Fruit fly (Drosophila melanogaster) whole organism, embryonic: ENCODE results near the gene jim.

Experiments used
- CG11085 ChIP-seq: fragments of 200-800 bp; sonication (Bioruptor generic); IDR thresholded peaks from 2 replicates; pipeline ENCODE4 v1.3.6; 2022; ENCODE audit warnings: missing biosample characterization, missing genetic modification characterization
- CG11695 ChIP-seq: fragments of 200-800 bp; sonication (Bioruptor generic); IDR thresholded peaks from 3 replicates; pipeline ENCODE4 v1.3.6; 2022; ENCODE audit warnings: missing biosample characterization, missing genetic modification characterization
- CG11696 ChIP-seq: fragments of 200-800 bp; sonication (Bioruptor generic); IDR thresholded peaks from 2 replicates; pipeline ENCODE4 v1.3.6; 2022; ENCODE audit warnings: missing biosample characterization, missing genetic modification characterization
- CG11723 ChIP-seq: fragments of 200-800 bp; sonication (Bioruptor generic); optimal IDR thresholded peaks from 2 replicates; lab custom pipeline; 2017; ENCODE audit warnings: missing biosample characterization, mild to moderate bottlenecking, missing genetic modification characterization
- CG12236 ChIP-seq: fragments of 200-800 bp; sonication (Bioruptor generic); optimal IDR thresholded peaks from 2 replicates; lab custom pipeline; 2016; ENCODE audit warnings: missing biosample characterization, missing genetic modification characterization
- CG14710 ChIP-seq: fragments of 200-800 bp; sonication (Bioruptor generic); optimal IDR thresholded peaks from 3 replicates; lab custom pipeline; 2019; ENCODE audit warnings: missing biosample characterization, mild to moderate bottlenecking, missing genetic modification characterization, moderate library complexity
- CG15269 ChIP-seq: fragments of 200-800 bp; sonication (Bioruptor generic); optimal IDR thresholded peaks from 2 replicates; lab custom pipeline; 2018; ENCODE audit warnings: missing biosample characterization, mild to moderate bottlenecking, missing genetic modification characterization, moderate library complexity
- CG15479 ChIP-seq: fragments of 200-800 bp; sonication (Bioruptor generic); optimal IDR thresholded peaks from 3 replicates; lab custom pipeline; 2019; ENCODE audit warnings: missing biosample characterization, mild to moderate bottlenecking, missing genetic modification characterization, moderate library complexity
- CG17829 ChIP-seq: fragments of 200-800 bp; optimal IDR thresholded peaks from 2 replicates; lab custom pipeline; 2019; ENCODE audit warnings: missing biosample characterization, mild to moderate bottlenecking, missing genetic modification characterization, moderate library complexity
- CG18011 ChIP-seq: fragments of 200-800 bp; sonication (Bioruptor generic); optimal IDR thresholded peaks from 2 replicates; lab custom pipeline; 2017; ENCODE audit warnings: missing biosample characterization, missing genetic modification characterization, mild to moderate bottlenecking, moderate library complexity, missing genotype
- CG18262 ChIP-seq: fragments of 200-800 bp; optimal IDR thresholded peaks from 3 replicates; lab custom pipeline; 2019; ENCODE audit warnings: missing biosample characterization, mild to moderate bottlenecking, missing genetic modification characterization, moderate library complexity
- CG2116 ChIP-seq: fragments of 200-800 bp; sonication (Bioruptor generic); optimal IDR thresholded peaks from 3 replicates; lab custom pipeline; 2018; ENCODE audit warnings: missing biosample characterization, mild to moderate bottlenecking, missing genetic modification characterization
- CG2129 ChIP-seq: fragments of 200-800 bp; sonication (Bioruptor generic); IDR thresholded peaks from 2 replicates; pipeline ENCODE4 v1.3.6; 2022; ENCODE audit warnings: missing biosample characterization, missing genetic modification characterization; ENCODE audit not compliant: partially characterized antibody
- CG2202 ChIP-seq: fragments of 200-800 bp; sonication (Bioruptor generic); optimal IDR thresholded peaks from 2 replicates; lab custom pipeline; 2018; ENCODE audit warnings: missing biosample characterization, mild to moderate bottlenecking, missing genetic modification characterization
- CG3281 ChIP-seq: fragments of 200-800 bp; sonication (Bioruptor generic); optimal IDR thresholded peaks from 3 replicates; lab custom pipeline; 2017; ENCODE audit warnings: missing biosample characterization, mild to moderate bottlenecking, missing genetic modification characterization
- CG4854 ChIP-seq: fragments of 200-800 bp; sonication (Bioruptor generic); optimal IDR thresholded peaks from 2 replicates; lab custom pipeline; 2016; ENCODE audit warnings: missing biosample characterization, missing genetic modification characterization, inconsistent platforms
- CG5245 ChIP-seq: fragments of 200-800 bp; sonication (Bioruptor generic); optimal IDR thresholded peaks from 3 replicates; lab custom pipeline; 2016; ENCODE audit warnings: missing biosample characterization, missing genetic modification characterization
- CG6813 ChIP-seq: fragments of 200-800 bp; sonication (Bioruptor generic); optimal IDR thresholded peaks from 2 replicates; lab custom pipeline; 2017; ENCODE audit warnings: missing biosample characterization, missing genetic modification characterization, mild to moderate bottlenecking, moderate library complexity, missing genetic modification reagents
- CG8388 ChIP-seq: fragments of 200-800 bp; sonication (Bioruptor generic); optimal IDR thresholded peaks from 2 replicates; lab custom pipeline; 2019; ENCODE audit warnings: missing biosample characterization, mild to moderate bottlenecking, missing genetic modification characterization, moderate library complexity
- CrebB ChIP-seq: fragments of 200-800 bp; sonication (Bioruptor generic); optimal IDR thresholded peaks from 3 replicates; lab custom pipeline; 2018; ENCODE audit warnings: missing biosample characterization, mild to moderate bottlenecking, missing genetic modification characterization
- Dad ChIP-seq: fragments of 200-800 bp; sonication (Bioruptor generic); optimal IDR thresholded peaks from 3 replicates; lab custom pipeline; 2016; ENCODE audit warnings: missing biosample characterization, missing genetic modification characterization
- Ets97D ChIP-seq: fragments of 200-800 bp; sonication (Bioruptor generic); optimal IDR thresholded peaks from 3 replicates; lab custom pipeline; 2016; ENCODE audit warnings: missing biosample characterization, missing genetic modification characterization
- MBD-R2 ChIP-seq: fragments of 200-800 bp; sonication (Bioruptor generic); IDR thresholded peaks from 2 replicates; pipeline ENCODE4 v1.3.6; 2022; ENCODE audit warnings: missing biosample characterization, missing genetic modification characterization
- Mad ChIP-seq: fragments of 200-800 bp; sonication (Bioruptor generic); optimal IDR thresholded peaks from 2 replicates; lab custom pipeline; 2016; ENCODE audit warnings: missing biosample characterization, missing genetic modification characterization
- Nf-YB ChIP-seq: fragments of 200-800 bp; sonication (Bioruptor generic); optimal IDR thresholded peaks from 3 replicates; lab custom pipeline; 2019; ENCODE audit warnings: missing biosample characterization, mild to moderate bottlenecking, missing genetic modification characterization, moderate library complexity
- Oaz ChIP-seq: fragments of 200-800 bp; sonication (Bioruptor generic); IDR thresholded peaks from 2 replicates; pipeline ENCODE4 v1.3.6; 2022; ENCODE audit warnings: missing biosample characterization, missing genetic modification characterization
- Poxn ChIP-seq: fragments of 200-800 bp; sonication (Bioruptor generic); IDR thresholded peaks from 2 replicates; pipeline ENCODE4 v1.3.6; 2022; ENCODE audit warnings: missing biosample characterization, missing genetic modification characterization
- Stat92E ChIP-seq, 3 experiments: fragments of >200 bp in 2 of 3; fragments of 200-800 bp in 1 of 3; sonication (Bioruptor generic) in 1 of 3; optimal IDR thresholded peaks; 2 replicates each; lab custom pipeline; 2017 to 2019; ENCODE audit warnings: missing biosample characterization in 3 of 3, missing genetic modification characterization in 3 of 3, mild to moderate bottlenecking in 1 of 3, moderate library complexity in 1 of 3
- amos ChIP-seq: fragments of 200-800 bp; sonication (Bioruptor generic); IDR thresholded peaks from 2 replicates; pipeline ENCODE4 v1.3.6; 2022; ENCODE audit warnings: missing biosample characterization, missing genetic modification characterization; ENCODE audit not compliant: partially characterized antibody
- ap ChIP-seq: fragments of 200-800 bp; sonication (Bioruptor generic); IDR thresholded peaks from 2 replicates; pipeline ENCODE4 v1.3.6; 2022; ENCODE audit warnings: missing biosample characterization, missing genetic modification characterization
- dmrt99B ChIP-seq: fragments of 200-800 bp; sonication (Bioruptor generic); optimal IDR thresholded peaks from 2 replicates; lab custom pipeline; 2018; ENCODE audit warnings: missing biosample characterization, mild to moderate bottlenecking, missing genetic modification characterization, moderate library complexity
- gcm2 ChIP-seq: fragments of 200-800 bp; sonication (Bioruptor generic); optimal IDR thresholded peaks from 2 replicates; lab custom pipeline; 2016; ENCODE audit warnings: missing biosample characterization, missing genetic modification characterization
- ham ChIP-seq: fragments of 200-800 bp; sonication (Bioruptor generic); IDR thresholded peaks from 2 replicates; pipeline ENCODE4 v1.3.6; 2022; ENCODE audit warnings: missing biosample characterization, missing genetic modification characterization
- hb ChIP-seq: fragments of 200-800 bp; sonication (Bioruptor generic); IDR thresholded peaks from 3 replicates; pipeline ENCODE4 v1.3.6; 2022; ENCODE audit warnings: missing biosample characterization, missing genetic modification characterization; ENCODE audit not compliant: partially characterized antibody
- her ChIP-seq: fragments of 200-800 bp; sonication (Bioruptor generic); optimal IDR thresholded peaks from 2 replicates; lab custom pipeline; 2016; ENCODE audit warnings: missing biosample characterization, missing genetic modification characterization
- klu ChIP-seq: fragments of 200-800 bp; sonication (Bioruptor generic); IDR thresholded peaks from 2 replicates; pipeline ENCODE4 v1.3.6; 2022; ENCODE audit warnings: missing biosample characterization, missing genetic modification characterization
- kni ChIP-seq: fragments of 200-800 bp; sonication (Bioruptor generic); optimal IDR thresholded peaks from 3 replicates; lab custom pipeline; 2017; ENCODE audit warnings: mild to moderate bottlenecking, missing biosample characterization, missing genetic modification reagents, missing genetic modification characterization
- lmd ChIP-seq: fragments of 200-800 bp; sonication (Bioruptor generic); IDR thresholded peaks from 2 replicates; pipeline ENCODE4 v1.3.6; 2022; ENCODE audit warnings: missing biosample characterization, missing genetic modification characterization
- lola ChIP-seq, 3 experiments: fragments of >200 bp in 2 of 3; fragments of 200-800 bp in 1 of 3; sonication (Bioruptor generic) in 1 of 3; optimal IDR thresholded peaks; 2 replicates each; lab custom pipeline; 2017 to 2019; ENCODE audit warnings: missing biosample characterization in 3 of 3, missing genetic modification characterization in 3 of 3, mild to moderate bottlenecking in 1 of 3, moderate library complexity in 1 of 3
- p53 ChIP-seq: fragments of 200-800 bp; sonication (Bioruptor generic); optimal IDR thresholded peaks from 2 replicates; lab custom pipeline; 2016; ENCODE audit warnings: missing biosample characterization, missing genetic modification characterization
- schlank ChIP-seq: fragments of 200-800 bp; sonication (Bioruptor generic); optimal IDR thresholded peaks from 2 replicates; lab custom pipeline; 2018; ENCODE audit warnings: missing biosample characterization, mild to moderate bottlenecking, missing genetic modification characterization
- so ChIP-seq: fragments of 200-800 bp; sonication (Bioruptor generic); IDR thresholded peaks from 3 replicates; pipeline ENCODE4 v1.3.6; 2022; ENCODE audit warnings: missing biosample characterization, missing genetic modification characterization
- tgo ChIP-seq: fragments of 200-800 bp; sonication (Bioruptor generic); IDR thresholded peaks from 3 replicates; pipeline ENCODE4 v1.3.6; 2022; ENCODE audit warnings: missing biosample characterization, missing genetic modification characterization
- trem ChIP-seq: fragments of 200-800 bp; optimal IDR thresholded peaks from 3 replicates; lab custom pipeline; 2019; ENCODE audit warnings: missing biosample characterization, mild to moderate bottlenecking, missing genetic modification characterization, moderate library complexity
- tup ChIP-seq: fragments of 200-800 bp; sonication (Bioruptor generic); optimal IDR thresholded peaks from 2 replicates; lab custom pipeline; 2016; ENCODE audit warnings: missing biosample characterization, mild to moderate bottlenecking, missing genetic modification characterization, moderate library complexity
- unc-4 ChIP-seq: fragments of 200-800 bp; sonication (Bioruptor generic); IDR thresholded peaks from 2 replicates; pipeline ENCODE4 v1.3.6; 2022; ENCODE audit warnings: missing biosample characterization, missing genetic modification characterization; ENCODE audit not compliant: partially characterized antibody
- wdn ChIP-seq: fragments of 200-800 bp; sonication (Bioruptor generic); IDR thresholded peaks from 2 replicates; pipeline ENCODE4 v1.3.6; 2022; ENCODE audit warnings: missing biosample characterization, missing genetic modification characterization

jim gene

dm6 chr3L:22741389-22742120 is 93.4 kb downstream of the jim start, which contains the start of gene CG7369 (continued):
- TF ChIP-seq CG18262, result peak; percentile 81
- peak; percentile 41; the same call in 1 of the 2 replicates for TF ChIP-seq Oaz (GFP tag; lab: Robert Waterston, UW)
- peak; percentile 60 for TF ChIP-seq MBD-R2 (GFP tag; lab: Robert Waterston, UW)
- TF ChIP-seq CG14710 (tag; lab: Kevin White, UChicago), result peak; percentile 87
- TF ChIP-seq klu, result peak; percentile 64; the same call in 1 of the 2 replicates
- TF ChIP-seq her (GFP tag; lab: Kevin White, UChicago), result peak; percentile 80
- TF ChIP-seq CG2116 (GFP tag; lab: Kevin White, UChicago), result peak; percentile 93
- TF ChIP-seq lmd (GFP tag; lab: Robert Waterston, UW), result no peak; the same call in none of the 2 replicates
- peak; percentile 81 for TF ChIP-seq CG17829 (tag; lab: Kevin White, UChicago)
- TF ChIP-seq amos (GFP tag; lab: Robert Waterston, UW), result peak; percentile 63
- peak; percentile 80 for TF ChIP-seq Mad
- TF ChIP-seq tgo (GFP tag; lab: Robert Waterston, UW), result peak; percentile 71
- TF ChIP-seq CG6813 (GFP tag; lab: Kevin White, UChicago), result no peak
- peak; percentile 44; the same call in 2 of the 3 replicates for TF ChIP-seq hb (GFP tag; lab: Robert Waterston, UW)
- peak; percentile 1 for TF ChIP-seq CrebB (tag; lab: Kevin White, UChicago)
- TF ChIP-seq CG4854 (GFP tag; lab: Kevin White, UChicago), result peak; percentile 67
- peak; percentile 83 for TF ChIP-seq CG11723
- peak; percentile 70 for TF ChIP-seq gcm2
- peak; percentile 83 for TF ChIP-seq unc-4 (GFP tag; lab: Robert Waterston, UW)
- peak; percentile 27 for TF ChIP-seq CG2202 (tag; lab: Kevin White, UChicago)
- peak; percentile 41 for TF ChIP-seq CG8388 (GFP tag; lab: Kevin White, UChicago)
- peak; percentile 76 for TF ChIP-seq dmrt99B (tag; lab: Kevin White, UChicago)
- peak; percentile 16 for TF ChIP-seq CG12236
- TF ChIP-seq CG11696 (GFP tag; lab: Robert Waterston, UW), result 0 out of 2 replicates have a peak, but pooled peaks have one; percentile 45
- TF ChIP-seq CG11695 (GFP tag; lab: Robert Waterston, UW), result peak; percentile 75
- TF ChIP-seq schlank, result peak; percentile 61
- TF ChIP-seq CG15269 (tag; lab: Kevin White, UChicago), result peak; percentile 79
- peak; percentile 64 for TF ChIP-seq CG15479 (GFP tag; lab: Kevin White, UChicago)
- TF ChIP-seq CG2129 (GFP tag; lab: Robert Waterston, UW), result peak; percentile 76
- TF ChIP-seq Nf-YB (GFP tag; lab: Kevin White, UChicago), result peak; percentile 32
- TF ChIP-seq tup (GFP tag; lab: Kevin White, UChicago), result peak; percentile 83
- TF ChIP-seq Dad (GFP tag; lab: Kevin White, UChicago), result peak; percentile 80
- peak; percentile 64 for TF ChIP-seq kni (GFP tag; lab: Kevin White, UChicago)
- peak; percentile 54; the same call in 1 of the 2 replicates for TF ChIP-seq ham (GFP tag; lab: Robert Waterston, UW)
- TF ChIP-seq ap (GFP tag; lab: Robert Waterston, UW), result peak; percentile 47
- peak; percentile 78 for TF ChIP-seq CG5245 (GFP tag; lab: Kevin White, UChicago)
- TF ChIP-seq Ets97D (GFP tag; lab: Kevin White, UChicago), result peak; percentile 92
- TF ChIP-seq so (GFP tag; lab: Robert Waterston, UW), result peak; percentile 54; the same call in 1 of the 3 replicates
- TF ChIP-seq wdn, result peak; percentile 78; the same call in 1 of the 2 replicates
- TF ChIP-seq Stat92E (GFP tag; optimal IDR thresholded peaks at IDR 0.05; lab: Kevin White, UChicago), result no peak
- peak; percentile 95 for TF ChIP-seq p53 (GFP tag; lab: Kevin White, UChicago)
- TF ChIP-seq trem, result peak; percentile 60
- TF ChIP-seq lola (GFP tag; optimal IDR thresholded peaks at IDR 0.05; lab: Kevin White, UChicago), result peak in 1 of 3 experiments; percentile 71
- TF ChIP-seq CG11085 (GFP tag; lab: Robert Waterston, UW), result no peak; the same call in none of the 2 replicates
- peak; percentile 57; the same call in 1 of the 2 replicates for TF ChIP-seq Poxn (GFP tag; lab: Robert Waterston, UW)
- peak; percentile 79 for TF ChIP-seq CG18011 (GFP tag; lab: Kevin White, UChicago)
- peak; percentile 83 for TF ChIP-seq CG3281 (GFP tag; lab: Kevin White, UChicago)
